Worm (Caenorhabditis elegans) whole organism, young adult: ENCODE results near the gene T05B4.12.

Source experiments
- B0019.2 ChIP-seq: fragments of 200-800 bp; sonication (Bioruptor generic); conservative IDR thresholded peaks from 2 replicates; pipeline ENCODE4 v1.3.6; 2022; ENCODE audit warnings: missing genetic modification reagents, missing genetic modification characterization, missing compliant biosample characterization
- F10E7.11 ChIP-seq: sonication (generic microtip); optimal IDR thresholded peaks from 2 replicates; lab custom pipeline; 2017; ENCODE audit warnings: mild to moderate bottlenecking, missing genetic modification characterization, moderate library complexity, missing compliant biosample characterization
- F33H1.4 ChIP-seq: fragments of 200-800 bp; sonication (Bioruptor generic); IDR thresholded peaks from 2 replicates; pipeline ENCODE4 v1.3.6; 2022; ENCODE audit warnings: missing genetic modification reagents, missing genetic modification characterization, missing compliant biosample characterization
- F52B5.7 ChIP-seq: sonication (generic microtip); optimal IDR thresholded peaks from 2 replicates; lab custom pipeline; 2016; ENCODE audit warnings: mild to moderate bottlenecking, missing genetic modification characterization, missing compliant biosample characterization
- K11D2.4 ChIP-seq: fragments of 200-800 bp; sonication (Bioruptor generic); IDR thresholded peaks from 2 replicates; pipeline ENCODE4 v1.3.6; 2022; ENCODE audit warnings: missing genetic modification reagents, missing genetic modification characterization, missing compliant biosample characterization
- Y53G8AR.9 ChIP-seq: fragments of 200-800 bp; sonication (Bioruptor generic); conservative IDR thresholded peaks from 2 replicates; pipeline ENCODE4 v1.3.6; 2022; ENCODE audit warnings: missing genetic modification reagents, missing genetic modification characterization, missing compliant biosample characterization
- Y79H2A.3 ChIP-seq: fragments of 200-800 bp; sonication (Bioruptor generic); conservative IDR thresholded peaks from 2 replicates; pipeline ENCODE4 v1.3.6; 2022; ENCODE audit warnings: missing genetic modification reagents, missing genetic modification characterization, missing compliant biosample characterization
- aptf-3 ChIP-seq: fragments of 200-800 bp; sonication (Bioruptor generic); IDR thresholded peaks from 2 replicates; pipeline ENCODE4 v1.3.6; 2022; ENCODE audit warnings: missing genetic modification characterization, missing compliant biosample characterization
- attf-5 ChIP-seq: fragments of 200-800 bp; sonication (Bioruptor generic); optimal IDR thresholded peaks from 2 replicates; lab custom pipeline; 2018; ENCODE audit warnings: mild to moderate bottlenecking, missing genetic modification characterization, missing compliant biosample characterization
- bed-2 ChIP-seq: fragments of 200-800 bp; sonication (Bioruptor generic); IDR thresholded peaks from 2 replicates; pipeline ENCODE4 v1.3.6; 2022; ENCODE audit warnings: missing genetic modification reagents, missing genetic modification characterization, missing compliant biosample characterization
- cebp-1 ChIP-seq, 2 experiments: fragments of 200-800 bp in 1 of 2; sonication (Bioruptor generic) in 1 of 2; sonication (generic microtip) in 1 of 2; IDR thresholded peaks in 1 of 2; optimal IDR thresholded peaks in 1 of 2; 2 replicates each; pipeline versions ENCODE4 v1.3.6 to Lab custom; 2017 to 2022; ENCODE audit warnings: missing compliant biosample characterization in 2 of 2, missing genetic modification characterization in 2 of 2, mild to moderate bottlenecking in 1 of 2, missing genetic modification reagents in 1 of 2, moderate library complexity in 1 of 2
- ceh-27 ChIP-seq: fragments of 200-800 bp; sonication (Bioruptor generic); optimal IDR thresholded peaks from 2 replicates; lab custom pipeline; 2018; ENCODE audit warnings: mild to moderate bottlenecking, missing genetic modification characterization, moderate library complexity, missing compliant biosample characterization
- ceh-40 ChIP-seq: fragments of 200-800 bp; sonication (Bioruptor generic); IDR thresholded peaks from 2 replicates; pipeline ENCODE4 v1.3.6; 2022; ENCODE audit warnings: missing genetic modification characterization, missing compliant biosample characterization
- dox-1 ChIP-seq: fragments of 200-800 bp; sonication (Bioruptor generic); IDR thresholded peaks from 2 replicates; pipeline ENCODE4 v1.3.6; 2022; ENCODE audit warnings: missing genetic modification reagents, missing genetic modification characterization, missing compliant biosample characterization
- efl-1 ChIP-seq: fragments of 150-350 bp; optimal IDR thresholded peaks from 2 replicates; lab custom pipeline; 2014; ENCODE audit warnings: missing biosample characterization, missing genetic modification reagents, missing genetic modification characterization
- hlh-26 ChIP-seq: fragments of 200-800 bp; sonication (Bioruptor generic); conservative IDR thresholded peaks from 2 replicates; pipeline ENCODE4 v1.3.6; 2022; ENCODE audit warnings: missing genetic modification reagents, missing genetic modification characterization, missing compliant biosample characterization
- hmg-1.2 ChIP-seq: fragments of 200-800 bp; sonication (Bioruptor generic); IDR thresholded peaks from 2 replicates; pipeline ENCODE4 v1.3.6; 2022; ENCODE audit warnings: missing genetic modification reagents, missing genetic modification characterization, missing compliant biosample characterization
- hmg-20 ChIP-seq: fragments of 200-800 bp; sonication (Bioruptor generic); IDR thresholded peaks from 2 replicates; pipeline ENCODE4 v1.3.6; 2022; ENCODE audit warnings: missing genetic modification reagents, missing genetic modification characterization, missing compliant biosample characterization
- lin-26 ChIP-seq: fragments of 200-800 bp; sonication (Bioruptor generic); IDR thresholded peaks from 2 replicates; pipeline ENCODE4 v1.3.6; 2022; ENCODE audit warnings: missing genetic modification reagents, missing genetic modification characterization, missing compliant biosample characterization
- lin-35 ChIP-seq, 3 experiments: fragments of 150-350 bp in 2 of 3; sonication (generic microtip) in 1 of 3; optimal IDR thresholded peaks; 2 replicates each; lab custom pipeline; 2014 to 2018; ENCODE audit warnings: missing biosample characterization in 3 of 3, missing genetic modification characterization in 3 of 3, missing genetic modification reagents in 3 of 3
- lin-40 ChIP-seq: sonication (generic microtip); optimal IDR thresholded peaks from 2 replicates; lab custom pipeline; 2016; ENCODE audit warnings: missing genetic modification characterization, mild to moderate bottlenecking, missing compliant biosample characterization, missing genotype, missing genetic modification reagents
- lin-54 ChIP-seq: fragments of 200-800 bp; sonication (Bioruptor generic); optimal IDR thresholded peaks from 2 replicates; lab custom pipeline; 2018; ENCODE audit warnings: mild to moderate bottlenecking, missing genetic modification characterization, missing compliant biosample characterization
- lir-1 ChIP-seq: fragments of 200-800 bp; sonication (Bioruptor generic); conservative IDR thresholded peaks from 2 replicates; pipeline ENCODE4 v1.3.6; 2022; ENCODE audit warnings: missing genetic modification reagents, missing genetic modification characterization, missing compliant biosample characterization
- lsl-1 ChIP-seq: fragments of 200-800 bp; sonication (Bioruptor generic); optimal IDR thresholded peaks from 2 replicates; lab custom pipeline; 2018; ENCODE audit warnings: mild to moderate bottlenecking, missing genetic modification characterization, moderate library complexity, missing compliant biosample characterization
- lsy-27 ChIP-seq: sonication (generic microtip); optimal IDR thresholded peaks from 2 replicates; lab custom pipeline; 2017; ENCODE audit warnings: missing genetic modification characterization, mild to moderate bottlenecking, missing compliant biosample characterization, antibody characterized with exemption, missing genotype, borderline replicate concordance; ENCODE audit not compliant: insufficient read depth
- madf-10 ChIP-seq: sonication (generic microtip); optimal IDR thresholded peaks from 2 replicates; lab custom pipeline; 2016; ENCODE audit warnings: mild to moderate bottlenecking, missing genetic modification characterization, missing compliant biosample characterization
- madf-6 ChIP-seq: fragments of 200-800 bp; sonication (Bioruptor generic); IDR thresholded peaks from 2 replicates; pipeline ENCODE4 v1.3.6; 2022; ENCODE audit warnings: missing genetic modification reagents, missing genetic modification characterization, missing compliant biosample characterization
- madf-8 ChIP-seq: fragments of 200-800 bp; sonication (Bioruptor generic); conservative IDR thresholded peaks from 2 replicates; pipeline ENCODE4 v1.3.6; 2022; ENCODE audit warnings: missing genetic modification reagents, missing genetic modification characterization, missing compliant biosample characterization
- mcd-1 ChIP-seq: fragments of 200-800 bp; sonication (Bioruptor generic); IDR thresholded peaks from 2 replicates; pipeline ENCODE4 v1.3.6; 2022; ENCODE audit warnings: missing genetic modification reagents, missing genetic modification characterization, missing compliant biosample characterization
- mxl-1 ChIP-seq: sonication (generic microtip); optimal IDR thresholded peaks from 2 replicates; lab custom pipeline; 2016; ENCODE audit warnings: missing genetic modification characterization, missing compliant biosample characterization
- nfya-2 ChIP-seq: fragments of 200-800 bp; sonication (Bioruptor generic); IDR thresholded peaks from 2 replicates; pipeline ENCODE4 v1.3.6; 2022; ENCODE audit warnings: missing genetic modification reagents, missing genetic modification characterization, missing compliant biosample characterization
- nfyb-1 ChIP-seq: fragments of 200-800 bp; sonication (Bioruptor generic); IDR thresholded peaks from 2 replicates; pipeline ENCODE4 v1.3.6; 2022; ENCODE audit warnings: missing genetic modification reagents, missing genetic modification characterization, missing compliant biosample characterization
- nhr-80 ChIP-seq: sonication (generic microtip); optimal IDR thresholded peaks from 2 replicates; lab custom pipeline; 2016; ENCODE audit warnings: missing genetic modification characterization, missing compliant biosample characterization
- pbrm-1 ChIP-seq: fragments of 200-800 bp; sonication (Bioruptor generic); IDR thresholded peaks from 2 replicates; pipeline ENCODE4 v1.3.6; 2022; ENCODE audit warnings: missing genetic modification reagents, missing genetic modification characterization, missing compliant biosample characterization
- pha-4 ChIP-seq: fragments of 150-350 bp; sonication (generic microtip); optimal IDR thresholded peaks from 2 replicates; lab custom pipeline; 2014; ENCODE audit warnings: missing biosample characterization, missing genetic modification reagents, missing genetic modification characterization
- snpc-4 ChIP-seq, 5 experiments: fragments of 150-350 bp in 1 of 5; sonication (generic microtip) in 4 of 5; optimal IDR thresholded peaks; 2 replicates each; lab custom pipeline; 2014 to 2018; ENCODE audit warnings: missing genetic modification characterization in 5 of 5, missing biosample characterization in 3 of 5, antibody characterized with exemption in 2 of 5, mild to moderate bottlenecking in 2 of 5, missing compliant biosample characterization in 2 of 5, missing genotype in 2 of 5, moderate library complexity in 2 of 5, missing genetic modification reagents in 1 of 5
- tbp1 ChIP-seq: fragments of 200-800 bp; sonication (Bioruptor generic); optimal IDR thresholded peaks from 2 replicates; lab custom pipeline; 2018; ENCODE audit warnings: mild to moderate bottlenecking, missing genetic modification characterization, missing compliant biosample characterization
- tbx-9 ChIP-seq: sonication (generic microtip); optimal IDR thresholded peaks from 2 replicates; lab custom pipeline; 2016; ENCODE audit warnings: borderline replicate concordance, missing genetic modification characterization, inconsistent platforms, missing compliant biosample characterization
- tlf-1 ChIP-seq: fragments of 200-800 bp; sonication (Bioruptor generic); optimal IDR thresholded peaks from 2 replicates; lab custom pipeline; 2018; ENCODE audit warnings: mild to moderate bottlenecking, missing genetic modification characterization, missing compliant biosample characterization
- zfh-2 ChIP-seq: fragments of 200-800 bp; sonication (Bioruptor generic); conservative IDR thresholded peaks from 2 replicates; pipeline ENCODE4 v1.3.6; 2022; ENCODE audit warnings: missing genetic modification reagents, missing genetic modification characterization, missing compliant biosample characterization
- zim-3 ChIP-seq: sonication (generic microtip); optimal IDR thresholded peaks from 2 replicates; lab custom pipeline; 2017; ENCODE audit warnings: mild to moderate bottlenecking, missing genetic modification characterization, moderate library complexity, missing compliant biosample characterization

Gene T05B4.12

DNA sequence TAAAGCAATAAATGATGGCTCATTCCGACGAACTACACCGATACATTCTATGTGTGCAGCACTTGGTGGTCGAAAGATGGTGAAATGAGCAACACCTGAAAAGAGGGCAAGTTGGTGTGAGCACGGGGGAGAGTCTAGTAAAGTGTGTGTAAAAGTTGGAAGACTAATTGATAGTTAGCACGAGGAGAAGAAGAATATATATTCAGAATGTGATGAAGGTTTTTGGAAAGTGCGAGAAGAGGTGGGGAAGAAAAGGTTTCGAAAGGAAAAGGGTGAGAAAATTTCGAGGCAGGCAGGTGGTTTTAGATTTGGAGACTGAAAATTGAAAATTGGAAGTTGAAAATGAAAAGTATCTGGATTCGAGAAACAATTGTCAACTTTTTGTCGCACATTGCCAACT is 26.4 kb upstream of the T05B4.12 start, which contains the start of gene Y45G5AM.6:
Y45G5AM.6 (minus strand) TSS at position 101 of the 400 bp plus-strand sequence.
- TF ChIP-seq Y79H2A.3 (no peak), tlf-1 (no peak), bed-2 (no peak), hmg-20 (GFP tag; lab: Robert Waterston, UW) (no peak), aptf-3 (GFP tag; lab: Robert Waterston, UW) (no peak), F52B5.7 (no peak), pha-4 (tag; lab: Kevin White, UChicago) (no peak), lir-1 (GFP tag; lab: Robert Waterston, UW) (no peak), efl-1 (no peak), B0019.2 (GFP tag; lab: Robert Waterston, UW) (no peak), nfya-2 (GFP tag; lab: Robert Waterston, UW) (no peak), tbx-9 (tag; lab: Kevin White, UChicago) (no peak), lin-26 (GFP tag; lab: Robert Waterston, UW) (no peak)

- TF ChIP-seq zfh-2 (GFP tag; lab: Robert Waterston, UW) (peak; percentile 59), mxl-1 (tag; lab: Kevin White, UChicago) (no peak)
Observed at ce11 chrV:4151400-4151799, 25.6 kb upstream of the T05B4.12 start.

DNA sequence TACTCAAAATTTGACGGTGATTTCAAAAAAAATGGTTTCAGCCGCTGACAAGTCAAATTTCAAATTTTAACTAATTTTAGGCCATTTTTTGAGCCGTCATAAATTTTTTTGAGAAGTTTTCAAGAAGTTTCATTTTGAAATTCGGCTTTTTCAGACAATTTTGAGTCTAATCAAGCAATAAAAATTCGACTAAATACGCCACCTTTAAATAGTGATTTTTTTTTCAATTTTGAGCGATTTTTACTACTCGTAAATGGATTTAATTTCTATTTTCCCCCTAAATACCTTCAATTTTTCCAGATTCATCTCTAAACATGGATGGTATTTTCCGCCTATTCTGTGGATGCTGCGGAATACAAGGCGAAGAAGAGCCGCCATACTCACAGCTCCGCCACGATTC is 18.4 kb upstream of the T05B4.12 start, which contains the start of gene Y45G5AL.1:
Y45G5AL.1 (plus strand) TSS at position 301 of the 400 bp plus-strand sequence.
- no peak for TF ChIP-seq tlf-1
- no peak for TF ChIP-seq hlh-26 (GFP tag; lab: Robert Waterston, UW)
- TF ChIP-seq madf-8 (GFP tag; lab: Robert Waterston, UW) = no peak
- TF ChIP-seq B0019.2 (GFP tag; lab: Robert Waterston, UW) = no peak
- TF ChIP-seq lsy-27 = no peak
- no peak for TF ChIP-seq Y53G8AR.9

DNA sequence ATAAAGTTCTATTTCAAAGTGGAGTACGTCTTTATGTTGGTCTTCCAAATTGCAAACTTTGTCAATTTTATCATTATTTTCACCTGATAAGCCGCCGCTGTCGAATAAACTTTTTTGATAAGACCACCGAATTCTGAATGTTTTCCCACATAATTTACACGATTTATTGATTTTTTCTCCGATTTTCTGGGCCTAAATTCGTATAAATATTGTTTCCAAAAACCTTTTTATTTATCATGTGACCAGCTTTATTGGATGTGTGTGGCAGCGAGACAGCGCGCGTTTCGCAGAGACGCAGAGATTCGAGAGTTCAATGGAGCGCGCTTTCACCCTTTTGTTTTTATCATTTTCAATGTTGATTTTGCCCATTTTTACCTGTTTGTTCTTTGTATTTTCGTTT is 17.2 kb upstream of the T05B4.12 start:
- TF ChIP-seq dox-1 (GFP tag; lab: Robert Waterston, UW) (peak; percentile 72), madf-10 (no peak), tbp1 (GFP tag; lab: Kevin White, UChicago) (peak; percentile 23), mcd-1 (GFP tag; lab: Robert Waterston, UW) (peak; percentile 96), K11D2.4 (GFP tag; lab: Robert Waterston, UW) (peak; percentile 52; the same call in 1 of the 2 replicates), nfyb-1 (0 out of 2 replicates have a peak, but pooled peaks have one; percentile 24), attf-5 (GFP tag; lab: Kevin White, UChicago) (peak; percentile 56), pbrm-1 (GFP tag; lab: Robert Waterston, UW) (0 out of 2 replicates have a peak, but pooled peaks have one; percentile 31), zim-3 (tag; lab: Kevin White, UChicago) (no peak), lin-54 (peak; percentile 44), ceh-40 (GFP tag; lab: Robert Waterston, UW) (no peak), lin-40 (tag; lab: Kevin White, UChicago) (peak; percentile 78), lsl-1 (GFP tag; lab: Kevin White, UChicago) (peak; percentile 3), F10E7.11 (no peak), zfh-2 (GFP tag; lab: Robert Waterston, UW) (no peak; the same call in 1 of the 2 replicates), ceh-27 (GFP tag; lab: Kevin White, UChicago) (peak; percentile 29), F33H1.4 (GFP tag; lab: Robert Waterston, UW) (peak; percentile 31; the same call in 1 of the 2 replicates), lin-35 (GFP tag; optimal IDR thresholded peaks at IDR 0.05; lab: Kevin White, UChicago) (peak in 1 of 3 experiments; percentile 47), snpc-4 (GFP tag; optimal IDR thresholded peaks at IDR 0.05; lab: Kevin White, UChicago) (no peak), snpc-4 (tag; optimal IDR thresholded peaks at IDR 0.05; lab: Kevin White, UChicago) (peak in 3 of 4 experiments; percentile 7 to 37 (median 23)), madf-6 (GFP tag; lab: Robert Waterston, UW) (peak; percentile 50; the same call in 1 of the 2 replicates), hmg-1.2 (GFP tag; lab: Robert Waterston, UW) (peak; percentile 97), cebp-1 (GFP tag; IDR thresholded peaks at IDR 0.05; lab: Robert Waterston, UW) (no peak), cebp-1 (tag; optimal IDR thresholded peaks at IDR 0.05; lab: Kevin White, UChicago) (peak; percentile 59), nhr-80 (tag; lab: Kevin White, UChicago) (peak; percentile 71)
